Worm (Caenorhabditis elegans) whole organism, L1 larva: Measurements from ENCODE around the gene lnkn-1.

Experiments used
- C04F5.9 ChIP-seq: sonication (generic microtip); optimal IDR thresholded peaks from 2 replicates; lab custom pipeline; 2016; ENCODE audit warnings: missing genetic modification characterization, missing compliant biosample characterization
- C16A3.4 ChIP-seq: fragments of 150-350 bp; optimal IDR thresholded peaks from 2 replicates; lab custom pipeline; 2014; ENCODE audit warnings: missing biosample characterization, missing genetic modification characterization
- C34B4.2 ChIP-seq: sonication (generic microtip); optimal IDR thresholded peaks from 2 replicates; lab custom pipeline; 2017; ENCODE audit warnings: mild to moderate bottlenecking, missing genetic modification characterization, missing compliant biosample characterization
- aha-1 ChIP-seq: fragments of 150-350 bp; optimal IDR thresholded peaks from 2 replicates; lab custom pipeline; 2014; ENCODE audit warnings: missing biosample characterization, missing genetic modification characterization
- blmp-1 ChIP-seq: fragments of 150-350 bp; optimal IDR thresholded peaks from 2 replicates; lab custom pipeline; 2014; ENCODE audit warnings: missing biosample characterization, missing genetic modification characterization
- ceh-63 ChIP-seq: fragments of 200-800 bp; sonication (Bioruptor generic); optimal IDR thresholded peaks from 2 replicates; lab custom pipeline; 2018; ENCODE audit warnings: mild to moderate bottlenecking, missing genetic modification characterization, missing compliant biosample characterization
- ceh-8 ChIP-seq: fragments of 200-800 bp; sonication (Bioruptor generic); optimal IDR thresholded peaks from 2 replicates; lab custom pipeline; 2018; ENCODE audit warnings: mild to moderate bottlenecking, missing genetic modification characterization, moderate library complexity, missing compliant biosample characterization
- ceh-82 ChIP-seq, 3 experiments: fragments of 150-350 bp in 1 of 3; sonication (generic microtip) in 2 of 3; optimal IDR thresholded peaks; 2 replicates each; lab custom pipeline; 2014 to 2017; ENCODE audit warnings: missing biosample characterization in 3 of 3, missing genetic modification characterization in 3 of 3
- dpl-1 ChIP-seq, 3 experiments: fragments of 150-350 bp in 2 of 3; sonication (generic microtip) in 1 of 3; optimal IDR thresholded peaks; 2 replicates each; lab custom pipeline; 2014 to 2017; ENCODE audit warnings: missing biosample characterization in 3 of 3, missing genetic modification characterization in 3 of 3, missing genetic modification reagents in 3 of 3
- dsc-1 ChIP-seq: sonication (generic microtip); optimal IDR thresholded peaks from 2 replicates; lab custom pipeline; 2016; ENCODE audit warnings: mild to moderate bottlenecking, missing genetic modification characterization, missing compliant biosample characterization
- efl-1 ChIP-seq, 4 experiments: fragments of 150-350 bp; optimal IDR thresholded peaks in 3 of 4; peaks in 1 of 4; 1 replicate in 1 of 4; 2 replicates in 3 of 4; lab custom pipeline; 2014; ENCODE audit warnings: missing biosample characterization in 2 of 4, missing genetic modification characterization in 2 of 4, missing genetic modification reagents in 2 of 4
- egl-13 ChIP-seq: sonication (generic microtip); optimal IDR thresholded peaks from 2 replicates; lab custom pipeline; 2016; ENCODE audit warnings: missing genotype, missing genetic modification reagents, missing genetic modification characterization, missing compliant biosample characterization
- elt-2 ChIP-seq: sonication (generic microtip); optimal IDR thresholded peaks from 2 replicates; lab custom pipeline; 2016; ENCODE audit warnings: missing genetic modification characterization, mild to moderate bottlenecking, inconsistent platforms, missing compliant biosample characterization, missing genetic modification reagents
- elt-3 ChIP-seq, 6 experiments: fragments of 150-350 bp in 1 of 6; sonication (generic microtip); optimal IDR thresholded peaks; 2 replicates each; lab custom pipeline; 2017 to 2018; ENCODE audit warnings: missing biosample characterization in 6 of 6, missing genetic modification characterization in 6 of 6, inconsistent platforms in 1 of 6
- fkh-4 ChIP-seq: sonication (generic microtip); optimal IDR thresholded peaks from 2 replicates; lab custom pipeline; 2016; ENCODE audit warnings: missing compliant biosample characterization, missing genetic modification characterization, borderline replicate concordance
- fos-1 ChIP-seq: fragments of 150-350 bp; optimal IDR thresholded peaks from 2 replicates; lab custom pipeline; 2014; ENCODE audit warnings: missing biosample characterization, missing genetic modification characterization
- grh-1 ChIP-seq: fragments of 200-800 bp; sonication (Bioruptor generic); IDR thresholded peaks from 2 replicates; pipeline ENCODE4 v1.3.6; 2022; ENCODE audit warnings: missing genetic modification reagents, missing genetic modification characterization, missing compliant biosample characterization
- hlh-17 ChIP-seq: fragments of 200-800 bp; sonication (Bioruptor generic); optimal IDR thresholded peaks from 2 replicates; lab custom pipeline; 2018; ENCODE audit warnings: missing genetic modification characterization, mild to moderate bottlenecking, missing compliant biosample characterization, moderate library complexity, borderline replicate concordance
- hpl-2 ChIP-seq: fragments of 150-350 bp; optimal IDR thresholded peaks from 2 replicates; lab custom pipeline; 2014; ENCODE audit warnings: missing biosample characterization, missing genetic modification reagents, missing genetic modification characterization
- irx-1 ChIP-seq: sonication (generic microtip); optimal IDR thresholded peaks from 2 replicates; lab custom pipeline; 2016; ENCODE audit warnings: missing genetic modification characterization, missing compliant biosample characterization
- isw-1 ChIP-seq: fragments of 200-800 bp; sonication (Bioruptor generic); IDR thresholded peaks from 2 replicates; pipeline ENCODE4 v1.3.6; 2022; ENCODE audit warnings: missing genetic modification characterization, missing compliant biosample characterization
- lin-14 ChIP-seq: fragments of 200-800 bp; sonication (Bioruptor generic); optimal IDR thresholded peaks from 2 replicates; lab custom pipeline; 2018; ENCODE audit warnings: mild to moderate bottlenecking, missing genetic modification characterization, moderate library complexity, missing compliant biosample characterization
- lin-35 ChIP-seq, 2 experiments: fragments of 150-350 bp; optimal IDR thresholded peaks; 2 replicates each; lab custom pipeline; 2014; ENCODE audit warnings: missing biosample characterization in 2 of 2, missing genetic modification characterization in 2 of 2, missing genetic modification reagents in 2 of 2
- lir-3 ChIP-seq: sonication (generic microtip); optimal IDR thresholded peaks from 2 replicates; lab custom pipeline; 2016; ENCODE audit warnings: mild to moderate bottlenecking, missing genetic modification characterization, moderate library complexity, missing compliant biosample characterization; ENCODE audit not compliant: poor library complexity
- lsy-2 ChIP-seq, 2 experiments: fragments of 150-350 bp; optimal IDR thresholded peaks; 2 replicates each; lab custom pipeline; 2014; ENCODE audit warnings: missing biosample characterization in 2 of 2, missing genetic modification characterization in 2 of 2
- mab-9 ChIP-seq: fragments of 200-800 bp; sonication (Bioruptor generic); IDR thresholded peaks from 2 replicates; pipeline ENCODE4 v1.3.6; 2022; ENCODE audit warnings: missing genetic modification reagents, missing genetic modification characterization, missing compliant biosample characterization
- mep-1 ChIP-seq: fragments of 150-350 bp; optimal IDR thresholded peaks from 2 replicates; lab custom pipeline; 2014; ENCODE audit warnings: missing biosample characterization, missing genetic modification characterization
- nhr-20 ChIP-seq: sonication (generic microtip); optimal IDR thresholded peaks from 2 replicates; lab custom pipeline; 2016; ENCODE audit warnings: mild to moderate bottlenecking, missing genetic modification characterization, missing compliant biosample characterization
- nhr-237 ChIP-seq: fragments of 150-350 bp; optimal IDR thresholded peaks from 2 replicates; lab custom pipeline; 2014; ENCODE audit warnings: missing biosample characterization, missing genetic modification characterization
- nhr-28 ChIP-seq: fragments of 150-350 bp; optimal IDR thresholded peaks from 2 replicates; lab custom pipeline; 2014; ENCODE audit warnings: missing biosample characterization, missing genetic modification characterization
- nhr-47 ChIP-seq: sonication (generic microtip); optimal IDR thresholded peaks from 2 replicates; lab custom pipeline; 2016; ENCODE audit warnings: mild to moderate bottlenecking, missing genetic modification characterization, moderate library complexity, missing compliant biosample characterization
- pag-3 ChIP-seq: sonication (generic microtip); optimal IDR thresholded peaks from 2 replicates; lab custom pipeline; 2017; ENCODE audit warnings: missing genetic modification characterization, mild to moderate bottlenecking, missing compliant biosample characterization, antibody characterized with exemption, borderline replicate concordance; ENCODE audit not compliant: insufficient read depth
- snu-23 ChIP-seq: sonication (generic microtip); optimal IDR thresholded peaks from 2 replicates; lab custom pipeline; 2016; ENCODE audit warnings: missing genetic modification characterization, missing compliant biosample characterization
- sptf-1 ChIP-seq: fragments of 150-350 bp; optimal IDR thresholded peaks from 2 replicates; lab custom pipeline; 2014; ENCODE audit warnings: missing biosample characterization, missing genetic modification characterization
- swsn-7 ChIP-seq: sonication (generic microtip); optimal IDR thresholded peaks from 2 replicates; lab custom pipeline; 2016; ENCODE audit warnings: missing genetic modification characterization, missing compliant biosample characterization
- tbx-2 ChIP-seq: sonication (generic microtip); optimal IDR thresholded peaks from 2 replicates; lab custom pipeline; 2016; ENCODE audit warnings: missing genetic modification characterization, missing compliant biosample characterization
- unc-30 ChIP-seq: sonication (generic microtip); optimal IDR thresholded peaks from 2 replicates; lab custom pipeline; 2017; ENCODE audit warnings: missing biosample characterization, missing genetic modification characterization
- unc-62 ChIP-seq: fragments of 150-350 bp; optimal IDR thresholded peaks from 2 replicates; lab custom pipeline; 2014; ENCODE audit warnings: missing biosample characterization, missing genetic modification reagents, missing genetic modification characterization
- xbp-1 ChIP-seq: sonication (generic microtip); optimal IDR thresholded peaks from 2 replicates; lab custom pipeline; 2016; ENCODE audit warnings: missing genetic modification characterization, missing compliant biosample characterization
- zag-1 ChIP-seq: fragments of 150-350 bp; optimal IDR thresholded peaks from 2 replicates; lab custom pipeline; 2014; ENCODE audit warnings: missing biosample characterization, missing genetic modification characterization
- zip-4 ChIP-seq: fragments of 200-800 bp; sonication (Bioruptor generic); optimal IDR thresholded peaks from 2 replicates; lab custom pipeline; 2018; ENCODE audit warnings: mild to moderate bottlenecking, missing genetic modification characterization, moderate library complexity, missing compliant biosample characterization
- ztf-11 ChIP-seq, 2 experiments: sonication (generic microtip); optimal IDR thresholded peaks; 2 replicates each; lab custom pipeline; 2016 to 2017; ENCODE audit warnings: missing genetic modification characterization in 2 of 2, missing biosample characterization in 1 of 2, missing compliant biosample characterization in 1 of 2

lnkn-1 gene

ce11 chrIII:8888956-8889355 lies 1.1 kb upstream of the lnkn-1 start, which contains the start of gene ZK637.14 (continued):
- TF ChIP-seq fos-1 (tag; lab: Kevin White, UChicago) (peak; percentile 25), ceh-8 (peak; percentile 3), aha-1 (tag; lab: Kevin White, UChicago) (no peak), lsy-2 (tag; optimal IDR thresholded peaks at IDR 0.05; lab: Kevin White, UChicago) (peak; percentile 69 to 73), dpl-1 (GFP tag; optimal IDR thresholded peaks at IDR 0.05; lab: Kevin White, UChicago) (peak; percentile 60 to 69 (median 60)), lin-14 (no peak), xbp-1 (tag; lab: Kevin White, UChicago) (peak; percentile 33), tbx-2 (tag; lab: Kevin White, UChicago) (peak; percentile 20), lir-3 (tag; lab: Kevin White, UChicago) (peak; percentile 39), C16A3.4 (peak; percentile 38), mab-9 (GFP tag; lab: Robert Waterston, UW) (no peak), elt-3 (tag; optimal IDR thresholded peaks at IDR 0.05; lab: Kevin White, UChicago) (peak in 1 of 6 experiments; percentile 6), swsn-7 (tag; lab: Kevin White, UChicago) (peak; percentile 55), ztf-11 (tag; optimal IDR thresholded peaks at IDR 0.05; lab: Kevin White, UChicago) (no peak)
- TF ChIP-seq, all 84 proteins: peak for 31

DNA sequence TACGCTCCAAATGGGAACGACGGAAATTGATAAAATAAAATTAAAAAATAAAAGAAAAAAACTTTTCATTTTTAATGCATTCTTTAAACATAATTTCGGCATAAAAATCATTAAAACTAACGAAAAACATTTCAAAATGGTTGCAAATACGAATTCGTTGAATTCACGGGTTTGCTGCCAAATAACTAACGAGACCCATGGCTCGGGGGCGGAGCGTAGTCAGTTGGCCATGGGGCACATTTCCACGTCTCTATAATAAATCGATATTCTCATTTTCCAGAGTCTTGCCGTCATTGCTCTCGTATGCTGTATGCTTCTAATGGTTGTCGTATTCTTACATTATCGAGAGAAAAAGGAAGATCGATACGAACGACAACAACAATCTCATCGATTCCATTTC lies 3.4 kb downstream of the lnkn-1 start, which contains the start of gene ZK637.4:
Gene ZK637.4, plus strand, starts transcription at position 301 of the 400 bp plus-strand sequence.
- TF ChIP-seq pag-3 (tag; lab: Kevin White, UChicago) (no peak), xbp-1 (tag; lab: Kevin White, UChicago) (no peak), grh-1 (GFP tag; lab: Robert Waterston, UW) (no peak), lin-35 (GFP tag; optimal IDR thresholded peaks at IDR 0.05; lab: Kevin White, UChicago) (no peak), fos-1 (tag; lab: Kevin White, UChicago) (no peak), snu-23 (no peak)
- TF ChIP-seq, all 84 proteins: peak for 0

DNA sequence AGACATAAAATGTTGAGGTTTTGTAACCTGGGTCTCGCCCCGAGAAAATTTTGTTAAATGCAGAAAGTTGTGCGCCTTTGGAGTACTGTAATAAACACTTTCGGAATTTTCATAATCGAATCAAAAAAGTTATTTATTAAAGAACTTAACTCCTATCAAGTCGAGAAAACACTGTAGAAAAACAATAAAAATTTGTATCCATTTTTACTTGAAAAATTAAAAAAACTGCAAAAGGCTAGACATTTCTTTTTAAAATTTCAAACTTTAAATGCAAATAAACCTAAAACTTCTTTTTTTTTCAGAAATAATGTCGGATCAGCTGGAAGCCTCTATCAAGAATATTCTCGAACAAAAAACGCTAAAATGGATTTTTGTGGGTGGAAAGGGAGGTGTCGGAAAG lies 4.8 kb downstream of the lnkn-1 start, which contains the start of gene asna-1:
Gene asna-1, plus strand, starts transcription at position 301 of the 400 bp plus-strand sequence.
- no peak for TF ChIP-seq zip-4 (GFP tag; lab: Kevin White, UChicago)
- TF ChIP-seq fkh-4 (tag; lab: Kevin White, UChicago) = no peak
- no peak for TF ChIP-seq egl-13 (tag; lab: Kevin White, UChicago)
- no peak for TF ChIP-seq C34B4.2 (tag; lab: Kevin White, UChicago)
- TF ChIP-seq dsc-1 (tag; lab: Kevin White, UChicago) = no peak
- TF ChIP-seq sptf-1 (tag; lab: Kevin White, UChicago) = no peak
- no peak for TF ChIP-seq isw-1 (GFP tag; lab: Robert Waterston, UW)
- TF ChIP-seq ceh-63 (GFP tag; lab: Kevin White, UChicago) = no peak
- no peak for TF ChIP-seq hpl-2 (GFP tag; lab: Kevin White, UChicago)
- TF ChIP-seq nhr-47 (tag; lab: Kevin White, UChicago) = no peak
- no peak for TF ChIP-seq irx-1
- no peak for TF ChIP-seq hlh-17 (GFP tag; lab: Kevin White, UChicago)
- no peak for TF ChIP-seq aha-1 (tag; lab: Kevin White, UChicago)
- no peak for TF ChIP-seq zag-1
- TF ChIP-seq xbp-1 (tag; lab: Kevin White, UChicago) = no peak
- no peak for TF ChIP-seq unc-62
- no peak for TF ChIP-seq ceh-82 (tag; optimal IDR thresholded peaks at IDR 0.05; lab: Kevin White, UChicago)
- TF ChIP-seq C16A3.4 = no peak
- TF ChIP-seq lin-35 (GFP tag; optimal IDR thresholded peaks at IDR 0.05; lab: Kevin White, UChicago) = no peak
- TF ChIP-seq, all 84 proteins: peak for 0

ce11 chrIII:8899767-8900166 lies 9.7 kb downstream of the lnkn-1 start:
- TF ChIP-seq dsc-1 (tag; lab: Kevin White, UChicago) (peak; percentile 26), elt-2 (tag; lab: Kevin White, UChicago) (no peak), unc-62 (no peak), unc-30 (tag; lab: Kevin White, UChicago) (no peak), fos-1 (tag; lab: Kevin White, UChicago) (no peak), ceh-8 (no peak), nhr-28 (tag; lab: Kevin White, UChicago) (no peak), C04F5.9 (tag; lab: Kevin White, UChicago) (peak; percentile 93), zag-1 (no peak), isw-1 (GFP tag; lab: Robert Waterston, UW) (peak; percentile 51), nhr-20 (peak; percentile 50), nhr-237 (no peak), ceh-82 (tag; optimal IDR thresholded peaks at IDR 0.05; lab: Kevin White, UChicago) (no peak), zip-4 (GFP tag; lab: Kevin White, UChicago) (no peak), mep-1 (tag; lab: Kevin White, UChicago) (peak; percentile 47), tbx-2 (tag; lab: Kevin White, UChicago) (peak; percentile 12), hpl-2 (GFP tag; lab: Kevin White, UChicago) (no peak), efl-1 (optimal IDR thresholded peaks at IDR 0.05; lab: Kevin White, UChicago) (peak; percentile 77 to 79), efl-1 (GFP tag; optimal IDR thresholded peaks at IDR 0.05 in 1 of 2; lab: Kevin White, UChicago) (peak; percentile 83 to 97), blmp-1 (tag; lab: Kevin White, UChicago) (peak; percentile 83), nhr-47 (tag; lab: Kevin White, UChicago) (peak; percentile 48), lin-35 (GFP tag; optimal IDR thresholded peaks at IDR 0.05; lab: Kevin White, UChicago) (peak; percentile 76 to 89), lsy-2 (tag; optimal IDR thresholded peaks at IDR 0.05; lab: Kevin White, UChicago) (peak; percentile 79 to 93), irx-1 (peak; percentile 15)
